Worm (Caenorhabditis elegans) whole organism, late embryonic: ENCODE data around the gene smoc-1.

Experiments
- C08G9.2 ChIP-seq: sonication (generic microtip); optimal IDR thresholded peaks from 2 replicates; lab custom pipeline; 2016; ENCODE audit warnings: mild to moderate bottlenecking, missing genetic modification characterization, moderate library complexity, missing compliant biosample characterization
- C38D4.7 ChIP-seq: fragments of 200-800 bp; sonication (Bioruptor generic); optimal IDR thresholded peaks from 2 replicates; lab custom pipeline; 2018; ENCODE audit warnings: mild to moderate bottlenecking, missing genetic modification characterization, moderate library complexity, missing compliant biosample characterization
- F13H6.1 ChIP-seq: sonication (generic microtip); optimal IDR thresholded peaks from 2 replicates; lab custom pipeline; 2016; ENCODE audit warnings: missing genetic modification characterization, missing compliant biosample characterization
- K02D7.2 ChIP-seq: sonication (generic microtip); optimal IDR thresholded peaks from 2 replicates; lab custom pipeline; 2017; ENCODE audit warnings: mild to moderate bottlenecking, missing genetic modification characterization, missing compliant biosample characterization
- K09A11.1 ChIP-seq: sonication (generic microtip); optimal IDR thresholded peaks from 2 replicates; lab custom pipeline; 2017; ENCODE audit warnings: antibody characterized with exemption, mild to moderate bottlenecking, missing genetic modification characterization, missing compliant biosample characterization; ENCODE audit not compliant: insufficient read depth
- T23F11.4 ChIP-seq: fragments of 200-800 bp; sonication (Bioruptor generic); optimal IDR thresholded peaks from 2 replicates; lab custom pipeline; 2018; ENCODE audit warnings: mild to moderate bottlenecking, missing genetic modification characterization, missing compliant biosample characterization
- ahr-1 ChIP-seq: sonication (generic microtip); optimal IDR thresholded peaks from 2 replicates; lab custom pipeline; 2016; ENCODE audit warnings: missing genetic modification characterization, missing compliant biosample characterization
- ama-1 ChIP-seq: fragments of 150-350 bp; optimal IDR thresholded peaks from 2 replicates; lab custom pipeline; 2014
- ceh-14 ChIP-seq: sonication (generic microtip); optimal IDR thresholded peaks from 2 replicates; lab custom pipeline; 2016; ENCODE audit warnings: missing genotype, missing genetic modification characterization, missing compliant biosample characterization
- ceh-19 ChIP-seq: fragments of 200-800 bp; sonication (Bioruptor generic); optimal IDR thresholded peaks from 2 replicates; lab custom pipeline; 2018; ENCODE audit warnings: mild to moderate bottlenecking, missing genetic modification characterization, missing compliant biosample characterization
- ceh-2 ChIP-seq: sonication (generic microtip); optimal IDR thresholded peaks from 2 replicates; lab custom pipeline; 2016; ENCODE audit warnings: missing genotype, missing genetic modification characterization, missing compliant biosample characterization
- ceh-22 ChIP-seq: sonication (generic microtip); optimal IDR thresholded peaks from 2 replicates; lab custom pipeline; 2017; ENCODE audit warnings: missing biosample characterization, missing genetic modification characterization
- ceh-34 ChIP-seq: sonication (generic microtip); optimal IDR thresholded peaks from 2 replicates; lab custom pipeline; 2016; ENCODE audit warnings: mild to moderate bottlenecking, missing genetic modification characterization, missing compliant biosample characterization
- ceh-45 ChIP-seq: fragments of 200-800 bp; sonication (Bioruptor generic); IDR thresholded peaks from 2 replicates; pipeline ENCODE4 v1.3.6; 2022; ENCODE audit warnings: missing genetic modification reagents, missing genetic modification characterization, missing compliant biosample characterization
- ceh-6 ChIP-seq: fragments of 200-800 bp; sonication (Bioruptor generic); optimal IDR thresholded peaks from 2 replicates; lab custom pipeline; 2018; ENCODE audit warnings: mild to moderate bottlenecking, missing genetic modification characterization, missing compliant biosample characterization
- elt-2 ChIP-seq: sonication (generic microtip); optimal IDR thresholded peaks from 2 replicates; lab custom pipeline; 2016; ENCODE audit warnings: missing genetic modification reagents, missing genetic modification characterization, missing compliant biosample characterization
- elt-4 ChIP-seq: sonication (generic microtip); optimal IDR thresholded peaks from 2 replicates; lab custom pipeline; 2016; ENCODE audit warnings: missing genetic modification characterization, missing compliant biosample characterization
- ets-4 ChIP-seq: sonication (generic microtip); optimal IDR thresholded peaks from 2 replicates; lab custom pipeline; 2016; ENCODE audit warnings: missing genetic modification characterization, missing compliant biosample characterization
- gmeb-2 ChIP-seq: sonication (generic microtip); optimal IDR thresholded peaks from 2 replicates; lab custom pipeline; 2016; ENCODE audit warnings: missing genetic modification characterization, inconsistent platforms, missing compliant biosample characterization
- hlh-15 ChIP-seq: sonication (generic microtip); optimal IDR thresholded peaks from 2 replicates; lab custom pipeline; 2016; ENCODE audit warnings: missing genetic modification characterization, missing compliant biosample characterization
- hlh-30 ChIP-seq: sonication (generic microtip); optimal IDR thresholded peaks from 2 replicates; lab custom pipeline; 2017; ENCODE audit warnings: antibody characterized with exemption, missing genetic modification characterization, missing compliant biosample characterization; ENCODE audit not compliant: insufficient read depth
- hlh-6 ChIP-seq: sonication (generic microtip); optimal IDR thresholded peaks from 2 replicates; lab custom pipeline; 2016; ENCODE audit warnings: missing genotype, missing genetic modification characterization, missing compliant biosample characterization
- hlh-8 ChIP-seq: sonication (generic microtip); optimal IDR thresholded peaks from 2 replicates; lab custom pipeline; 2016; ENCODE audit warnings: missing genotype, missing genetic modification characterization, missing compliant biosample characterization
- madf-2 ChIP-seq: sonication (generic microtip); optimal IDR thresholded peaks from 2 replicates; lab custom pipeline; 2017; ENCODE audit warnings: missing genetic modification characterization, missing compliant biosample characterization
- nfya-1 ChIP-seq: sonication (generic microtip); optimal IDR thresholded peaks from 2 replicates; lab custom pipeline; 2017; ENCODE audit warnings: missing genetic modification characterization, mild to moderate bottlenecking, missing compliant biosample characterization, antibody characterized with exemption, moderate library complexity
- odd-2 ChIP-seq: sonication (generic microtip); optimal IDR thresholded peaks from 2 replicates; lab custom pipeline; 2017; ENCODE audit warnings: antibody characterized with exemption, mild to moderate bottlenecking, missing genetic modification characterization, missing compliant biosample characterization
- pat-9 ChIP-seq: fragments of 200-800 bp; sonication (Bioruptor generic); optimal IDR thresholded peaks from 2 replicates; lab custom pipeline; 2018; ENCODE audit warnings: mild to moderate bottlenecking, missing genetic modification characterization, moderate library complexity, missing compliant biosample characterization
- pax-1 ChIP-seq: fragments of 150-350 bp; optimal IDR thresholded peaks from 2 replicates; lab custom pipeline; 2014; ENCODE audit warnings: missing biosample characterization, missing genetic modification characterization
- pha-2 ChIP-seq: sonication (generic microtip); optimal IDR thresholded peaks from 2 replicates; lab custom pipeline; 2017; ENCODE audit warnings: mild to moderate bottlenecking, missing genetic modification characterization, missing compliant biosample characterization
- pqm-1 ChIP-seq: sonication (generic microtip); optimal IDR thresholded peaks from 2 replicates; lab custom pipeline; 2016; ENCODE audit warnings: missing genetic modification characterization, missing compliant biosample characterization
- rnt-1 ChIP-seq: sonication (generic microtip); optimal IDR thresholded peaks from 2 replicates; lab custom pipeline; 2016; ENCODE audit warnings: missing genetic modification characterization, missing compliant biosample characterization
- syd-9 ChIP-seq: sonication (generic microtip); optimal IDR thresholded peaks from 2 replicates; lab custom pipeline; 2016; ENCODE audit warnings: mild to moderate bottlenecking, missing genetic modification characterization, moderate library complexity, missing compliant biosample characterization
- tbx-2 ChIP-seq: sonication (generic microtip); optimal IDR thresholded peaks from 2 replicates; lab custom pipeline; 2016; ENCODE audit warnings: missing genetic modification characterization, missing compliant biosample characterization
- tbx-7 ChIP-seq: sonication (generic microtip); optimal IDR thresholded peaks from 2 replicates; lab custom pipeline; 2016; ENCODE audit warnings: missing genotype, missing genetic modification characterization, missing compliant biosample characterization
- unc-3 ChIP-seq, 2 experiments: fragments of 200-800 bp in 1 of 2; sonication (Bioruptor generic) in 1 of 2; sonication (generic microtip) in 1 of 2; conservative IDR thresholded peaks in 1 of 2; optimal IDR thresholded peaks in 1 of 2; 2 replicates each; pipeline versions ENCODE4 v1.3.6 to Lab custom; 2016 to 2022; ENCODE audit warnings: missing compliant biosample characterization in 2 of 2, missing genetic modification characterization in 2 of 2, missing genetic modification reagents in 1 of 2
- unc-86 ChIP-seq: sonication (generic microtip); optimal IDR thresholded peaks from 2 replicates; lab custom pipeline; 2016; ENCODE audit warnings: missing genetic modification characterization, missing compliant biosample characterization
- ztf-16 ChIP-seq: sonication (generic microtip); optimal IDR thresholded peaks from 2 replicates; lab custom pipeline; 2017; ENCODE audit warnings: missing genetic modification characterization, missing compliant biosample characterization

The smoc-1 gene

DNA sequence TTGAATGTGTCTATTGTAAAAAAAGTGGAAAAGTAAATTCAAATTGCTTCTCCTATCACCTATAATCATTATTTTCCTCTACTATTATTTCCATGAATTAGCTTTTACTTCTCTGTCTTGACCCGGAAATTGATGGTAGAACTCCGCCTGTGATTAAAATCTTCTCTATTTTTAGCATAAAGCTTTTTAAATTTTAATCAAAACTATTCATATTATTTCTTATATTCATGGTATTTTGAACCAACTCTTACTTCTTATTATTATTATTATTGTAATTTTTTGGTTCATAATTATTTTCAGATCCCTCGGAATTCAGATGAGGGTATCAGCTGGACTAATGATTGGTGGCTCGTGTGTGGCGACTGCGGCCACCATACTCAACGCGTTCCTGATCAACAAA, 9.6 kb downstream of the smoc-1 start, which contains the start of gene sel-11:
Gene sel-11, plus strand, starts transcription at position 301 of the 400 bp plus-strand sequence.
- TF ChIP-seq ets-4 (tag; lab: Kevin White, UChicago) (no peak), nfya-1 (tag; lab: Kevin White, UChicago) (no peak)
- TF ChIP-seq, all 69 proteins: peak for 0

DNA sequence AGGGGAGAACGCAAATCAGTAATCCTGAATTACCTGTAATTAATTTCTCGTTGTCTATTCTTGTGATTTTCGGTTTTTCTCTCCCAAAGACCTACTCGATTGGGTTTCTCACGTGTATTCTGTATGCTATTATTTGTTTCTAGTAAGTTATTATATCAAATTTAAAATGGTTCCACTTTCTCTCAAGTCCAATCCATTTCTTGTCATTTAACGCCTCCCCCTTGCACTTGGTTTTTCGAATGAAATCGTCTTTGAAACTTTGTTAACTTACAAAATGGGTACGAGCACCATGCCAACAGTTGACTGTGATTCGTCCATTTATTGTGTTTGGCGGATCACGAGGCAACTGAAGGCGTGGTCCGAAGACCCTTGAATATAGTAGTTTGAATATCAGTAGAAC, 12.2 kb downstream of the smoc-1 start:
- TF ChIP-seq ahr-1 (tag; lab: Kevin White, UChicago) = no peak
- TF ChIP-seq ceh-2 (tag; lab: Kevin White, UChicago) = no peak
- no peak for TF ChIP-seq C38D4.7 (GFP tag; lab: Kevin White, UChicago)
- no peak for TF ChIP-seq ztf-16 (tag; lab: Kevin White, UChicago)
- TF ChIP-seq unc-86 (tag; lab: Kevin White, UChicago) = no peak

DNA sequence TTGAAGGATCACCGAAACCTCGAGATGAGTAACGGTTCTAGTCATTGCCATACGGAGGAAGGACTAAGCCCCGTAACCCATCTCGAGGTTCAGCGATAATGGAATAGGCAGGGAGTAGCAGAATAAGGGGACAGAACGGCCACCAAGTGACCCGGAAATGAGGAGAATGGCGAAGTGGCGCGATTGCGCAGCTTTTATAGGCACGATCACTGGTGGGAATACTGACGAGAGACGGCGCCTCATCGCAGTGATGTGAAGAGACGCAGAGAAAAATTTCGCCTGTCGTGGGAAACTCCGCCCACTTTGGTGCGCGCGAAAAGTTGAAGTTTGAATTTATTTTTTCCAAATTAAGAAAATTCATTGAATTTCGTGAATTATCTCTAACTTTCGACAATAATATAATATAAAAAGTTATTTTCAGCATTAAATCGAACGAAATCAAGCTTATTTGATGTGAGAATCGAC, 12.6 kb downstream of the smoc-1 start, which contains the start of gene F55A11.4:
Gene F55A11.4, plus strand, starts transcription at position 415 of the 465 bp plus-strand sequence.
- TF ChIP-seq madf-2 (tag; lab: Kevin White, UChicago) (no peak), pax-1 (tag; lab: Kevin White, UChicago) (no peak), elt-4 (tag; lab: Kevin White, UChicago) (no peak), nfya-1 (tag; lab: Kevin White, UChicago) (no peak), C08G9.2 (tag; lab: Kevin White, UChicago) (peak; percentile 29), ceh-14 (tag; lab: Kevin White, UChicago) (no peak), tbx-2 (tag; lab: Kevin White, UChicago) (peak; percentile 8)
- TF ChIP-seq, all 69 proteins: peak for 2

DNA sequence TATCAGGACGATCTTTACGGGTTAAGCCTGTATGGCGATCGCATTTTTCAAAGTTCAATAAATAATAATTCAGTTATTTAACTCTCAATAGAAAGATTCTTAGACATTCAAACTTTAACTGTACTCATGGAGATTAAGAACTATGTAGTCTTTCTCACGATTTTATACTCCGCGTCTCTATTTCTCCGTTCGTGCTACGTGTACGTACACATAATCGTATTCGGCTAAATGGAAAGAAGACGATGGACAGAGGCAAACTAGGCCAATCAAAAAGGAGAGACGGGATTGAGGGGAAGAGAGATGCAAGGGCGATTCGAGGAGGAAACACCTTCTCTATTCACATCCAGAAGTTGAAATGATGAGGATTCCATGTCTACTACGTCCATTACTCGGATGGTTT, 16.0 kb downstream of the smoc-1 start, which contains the start of gene bus-18:
Gene bus-18, plus strand, starts transcription at position 301 of the 400 bp plus-strand sequence.
- TF ChIP-seq syd-9 (tag; lab: Kevin White, UChicago) (no peak), ahr-1 (tag; lab: Kevin White, UChicago) (no peak), unc-3 (GFP tag; conservative IDR thresholded peaks at IDR 0.05; lab: Robert Waterston, UW) (no peak), unc-3 (tag; optimal IDR thresholded peaks at IDR 0.05; lab: Kevin White, UChicago) (no peak), ceh-2 (tag; lab: Kevin White, UChicago) (no peak), K09A11.1 (tag; lab: Kevin White, UChicago) (no peak), ceh-22 (tag; lab: Kevin White, UChicago) (no peak), K02D7.2 (tag; lab: Kevin White, UChicago) (no peak), ceh-19 (GFP tag; lab: Kevin White, UChicago) (no peak), hlh-6 (no peak), rnt-1 (tag; lab: Kevin White, UChicago) (no peak), hlh-8 (tag; lab: Kevin White, UChicago) (no peak), ceh-6 (no peak), pqm-1 (tag; lab: Kevin White, UChicago) (no peak), hlh-30 (no peak), hlh-15 (tag; lab: Kevin White, UChicago) (no peak), F13H6.1 (tag; lab: Kevin White, UChicago) (no peak), tbx-7 (tag; lab: Kevin White, UChicago) (no peak), elt-4 (tag; lab: Kevin White, UChicago) (no peak)

DNA sequence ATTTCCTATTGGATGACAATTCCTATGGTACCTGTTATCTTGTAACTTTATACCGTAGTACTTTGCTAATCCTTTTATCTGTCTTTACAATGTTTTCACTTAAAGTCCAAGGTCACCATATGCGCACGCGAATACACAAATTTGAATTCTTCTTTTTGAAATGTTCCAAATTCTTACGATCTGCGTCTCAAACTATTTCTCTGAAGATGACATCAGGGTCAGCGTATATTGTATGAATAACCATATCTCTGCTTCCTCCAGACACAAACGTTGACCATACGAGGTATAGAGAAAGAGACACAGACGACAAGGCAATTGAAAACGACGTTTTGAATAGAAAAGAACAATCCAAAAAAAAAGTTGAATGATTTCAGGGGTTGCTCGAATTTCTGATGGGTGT, 16.5 kb downstream of the smoc-1 start:
- no peak for TF ChIP-seq ceh-45 (GFP tag; lab: Robert Waterston, UW)
- TF ChIP-seq T23F11.4 = no peak
- TF ChIP-seq ahr-1 (tag; lab: Kevin White, UChicago) = no peak
- no peak for TF ChIP-seq elt-2 (tag; lab: Kevin White, UChicago)
- TF ChIP-seq C38D4.7 (GFP tag; lab: Kevin White, UChicago) = no peak
- TF ChIP-seq gmeb-2 (tag; lab: Kevin White, UChicago) = no peak
- TF ChIP-seq pqm-1 (tag; lab: Kevin White, UChicago) = no peak
- no peak for TF ChIP-seq unc-3 (GFP tag; conservative IDR thresholded peaks at IDR 0.05; lab: Robert Waterston, UW)
- no peak for TF ChIP-seq unc-3 (tag; optimal IDR thresholded peaks at IDR 0.05; lab: Kevin White, UChicago)
- TF ChIP-seq ceh-34 (tag; lab: Kevin White, UChicago) = no peak
- no peak for TF ChIP-seq K09A11.1 (tag; lab: Kevin White, UChicago)
- no peak for TF ChIP-seq elt-4 (tag; lab: Kevin White, UChicago)
- TF ChIP-seq pha-2 (tag; lab: Kevin White, UChicago) = no peak
- TF ChIP-seq ceh-19 (GFP tag; lab: Kevin White, UChicago) = no peak
- TF ChIP-seq ama-1 (lab: Kevin White, UChicago) = no peak
- TF ChIP-seq hlh-30 = no peak
- no peak for TF ChIP-seq pat-9 (tag; lab: Kevin White, UChicago)
- TF ChIP-seq ceh-2 (tag; lab: Kevin White, UChicago) = no peak
- TF ChIP-seq odd-2 (tag; lab: Kevin White, UChicago) = no peak
- TF ChIP-seq hlh-15 (tag; lab: Kevin White, UChicago) = no peak
- no peak for TF ChIP-seq ceh-14 (tag; lab: Kevin White, UChicago)
